Worm (Caenorhabditis elegans) whole organism, young adult: ENCODE data around the gene phy-3.
A peak's percentile ranks its signal among the peaks of the same experiment; 100 is the strongest.

Experiments used
- Y53F4B.3 ChIP-seq: fragments of 200-800 bp; sonication (Bioruptor generic); IDR thresholded peaks from 2 replicates; pipeline ENCODE4 v1.3.6; 2022; ENCODE audit warnings: missing genetic modification reagents, missing genetic modification characterization, missing compliant biosample characterization
- lin-54 ChIP-seq: fragments of 200-800 bp; sonication (Bioruptor generic); optimal IDR thresholded peaks from 2 replicates; lab custom pipeline; 2018; ENCODE audit warnings: mild to moderate bottlenecking, missing genetic modification characterization, missing compliant biosample characterization
- rcor-1 ChIP-seq: fragments of 200-800 bp; sonication (Bioruptor generic); IDR thresholded peaks from 2 replicates; pipeline ENCODE4 v1.3.6; 2022; ENCODE audit warnings: missing genetic modification reagents, missing genetic modification characterization, missing compliant biosample characterization
- zfh-2 ChIP-seq: fragments of 200-800 bp; sonication (Bioruptor generic); conservative IDR thresholded peaks from 2 replicates; pipeline ENCODE4 v1.3.6; 2022; ENCODE audit warnings: missing genetic modification reagents, missing genetic modification characterization, missing compliant biosample characterization

DNA sequence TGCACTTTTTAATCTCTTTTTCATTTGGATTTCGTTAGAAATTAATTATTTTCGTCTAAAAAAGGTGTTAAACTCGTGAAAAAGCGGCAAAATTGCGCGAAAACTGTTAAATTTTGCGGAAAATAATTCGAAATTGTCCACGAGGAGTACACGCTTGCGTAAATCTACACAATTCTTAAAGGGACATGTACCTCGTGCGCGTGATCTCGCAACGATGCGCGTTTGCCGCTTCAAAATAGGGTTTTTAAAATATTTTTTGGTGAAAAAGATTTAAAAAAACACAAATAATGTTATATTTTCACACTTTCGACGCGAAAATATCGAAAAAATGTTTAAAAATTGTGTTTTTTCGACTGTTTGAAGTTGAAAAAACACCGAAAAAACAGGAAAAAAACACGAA is 39.7 kb upstream of the phy-3 start:
- peak; percentile 32 for TF ChIP-seq lin-54 (GFP tag; lab: Kevin White, UChicago)
- no peak for TF ChIP-seq rcor-1 (GFP tag; lab: Robert Waterston, UW)
- TF ChIP-seq Y53F4B.3 (GFP tag; lab: Robert Waterston, UW) = no peak
- TF ChIP-seq zfh-2 (GFP tag; lab: Robert Waterston, UW) = no peak
